Worm (Caenorhabditis elegans): ENCODE measurements around the gene F36A4.1.

F36A4.1 gene

ce11 chrIV:4236671-4237070 is 35.6 kb upstream of the F36A4.1 start:
- TF ChIP-seq cnd-1 (tag; optimal IDR thresholded peaks at IDR 0.05) (no peak), lin-32 (GFP tag; optimal IDR thresholded peaks at IDR 0.05) (no peak), M03D4.4 (tag; optimal IDR thresholded peaks at IDR 0.05) (no peak), drap-1 (GFP tag; optimal IDR thresholded peaks at IDR 0.05) (no peak), sptf-1 (tag; optimal IDR thresholded peaks at IDR 0.05) (no peak), unc-62 (GFP tag; optimal IDR thresholded peaks at IDR 0.05) (no peak), ces-1 (GFP tag; optimal IDR thresholded peaks at IDR 0.05) (no peak), nhr-76 (tag; optimal IDR thresholded peaks at IDR 0.05) (no peak), lsy-2 (tag; optimal IDR thresholded peaks at IDR 0.05) (no peak), lin-13 (tag; optimal IDR thresholded peaks at IDR 0.05) (no peak), mab-5 (tag; optimal IDR thresholded peaks at IDR 0.05) (no peak), elt-1 (tag; optimal IDR thresholded peaks at IDR 0.05; ENCODE audit: borderline replicate concordance, insufficient read depth) (no peak), elt-3 (tag; optimal IDR thresholded peaks at IDR 0.05) (no peak), pha-4 (tag; optimal IDR thresholded peaks at IDR 0.05) (no peak), sem-2 (GFP tag; optimal IDR thresholded peaks at IDR 0.05) (no peak), flh-1 (GFP tag; optimal IDR thresholded peaks at IDR 0.05) (no peak), zip-8 (tag; optimal IDR thresholded peaks at IDR 0.05) (no peak), bed-3 (GFP tag; optimal IDR thresholded peaks at IDR 0.05) (no peak)

ce11 chrIV:4243830-4244406 is 28.3 kb upstream of the F36A4.1 start:
- TF ChIP-seq M03D4.4 (tag; optimal IDR thresholded peaks at IDR 0.05) (no peak), unc-39 (tag; optimal IDR thresholded peaks at IDR 0.05) (no peak), ztf-11 (tag; optimal IDR thresholded peaks at IDR 0.05) (no peak), drap-1 (GFP tag; optimal IDR thresholded peaks at IDR 0.05) (no peak), mls-2 (tag; optimal IDR thresholded peaks at IDR 0.05) (no peak), nhr-237 (tag; optimal IDR thresholded peaks at IDR 0.05) (no peak), mep-1 (tag; optimal IDR thresholded peaks at IDR 0.05) (no peak), cnd-1 (tag; optimal IDR thresholded peaks at IDR 0.05) (no peak), nhr-2 (tag; optimal IDR thresholded peaks at IDR 0.05) (no peak), elt-1 (tag; optimal IDR thresholded peaks at IDR 0.05; ENCODE audit: borderline replicate concordance, insufficient read depth) (no peak), pha-4 (tag; optimal IDR thresholded peaks at IDR 0.05) (no peak)

- no peak for TF ChIP-seq mls-2 (tag; optimal IDR thresholded peaks at IDR 0.05)
- no peak for TF ChIP-seq elt-3 (tag; optimal IDR thresholded peaks at IDR 0.05)
- TF ChIP-seq mep-1 (tag; optimal IDR thresholded peaks at IDR 0.05): no peak
- no peak for TF ChIP-seq hlh-1 (tag; optimal IDR thresholded peaks at IDR 0.05)
- no peak for TF ChIP-seq nhr-237 (tag; optimal IDR thresholded peaks at IDR 0.05)
- no peak for TF ChIP-seq nhr-12 (tag; optimal IDR thresholded peaks at IDR 0.05)
- TF ChIP-seq sptf-1 (tag; optimal IDR thresholded peaks at IDR 0.05): no peak
- TF ChIP-seq ham-2 (GFP tag; optimal IDR thresholded peaks at IDR 0.05): no peak
- TF ChIP-seq ceh-83 (GFP tag; optimal IDR thresholded peaks at IDR 0.05): no peak
- no peak for TF ChIP-seq zip-8 (tag; optimal IDR thresholded peaks at IDR 0.05)
- TF ChIP-seq nhr-2 (tag; optimal IDR thresholded peaks at IDR 0.05): no peak
- no peak for TF ChIP-seq ztf-11 (tag; optimal IDR thresholded peaks at IDR 0.05)
- TF ChIP-seq M03D4.4 (tag; optimal IDR thresholded peaks at IDR 0.05): no peak
- TF ChIP-seq ceh-39 (tag; optimal IDR thresholded peaks at IDR 0.05): no peak
- TF ChIP-seq ces-1 (GFP tag; optimal IDR thresholded peaks at IDR 0.05): no peak
These were observed 27.8 kb upstream of the F36A4.1 start, which contains the start of gene col-34 for ce11 chrIV:4244510-4244909. Gene col-34, minus strand, starts transcription at chrIV:4244610.

- TF ChIP-seq unc-120 (tag; optimal IDR thresholded peaks at IDR 0.05; ENCODE audit: poor library complexity, severe bottlenecking) (no peak), nhr-237 (tag; optimal IDR thresholded peaks at IDR 0.05) (no peak), ham-2 (GFP tag; optimal IDR thresholded peaks at IDR 0.05) (no peak), ces-1 (GFP tag; optimal IDR thresholded peaks at IDR 0.05) (no peak), lin-13 (tag; optimal IDR thresholded peaks at IDR 0.05) (no peak), nhr-2 (tag; optimal IDR thresholded peaks at IDR 0.05) (no peak), mab-5 (tag; optimal IDR thresholded peaks at IDR 0.05) (no peak), unc-62 (GFP tag; optimal IDR thresholded peaks at IDR 0.05) (no peak), nhr-76 (tag; optimal IDR thresholded peaks at IDR 0.05) (no peak), ceh-39 (tag; optimal IDR thresholded peaks at IDR 0.05) (no peak), sptf-1 (tag; optimal IDR thresholded peaks at IDR 0.05) (no peak), blmp-1 (tag; optimal IDR thresholded peaks at IDR 0.05) (no peak), mls-2 (tag; optimal IDR thresholded peaks at IDR 0.05) (no peak), ztf-11 (tag; optimal IDR thresholded peaks at IDR 0.05) (no peak), ceh-83 (GFP tag; optimal IDR thresholded peaks at IDR 0.05) (no peak), flh-1 (GFP tag; optimal IDR thresholded peaks at IDR 0.05) (no peak), M03D4.4 (tag; optimal IDR thresholded peaks at IDR 0.05) (no peak), tbx-8 (GFP tag; optimal IDR thresholded peaks at IDR 0.05) (no peak), zip-8 (tag; optimal IDR thresholded peaks at IDR 0.05) (no peak), snpc-4 (tag; optimal IDR thresholded peaks at IDR 0.05) (no peak)
These were observed 25.8 kb upstream of the F36A4.1 start, which contains the start of gene ttr-20 for ce11 chrIV:4246493-4246892. Gene ttr-20, plus strand, starts transcription at chrIV:4246793.
